Fruit fly (Drosophila melanogaster) whole organism, embryonic: ENCODE measurements around the gene CBP.

Source experiments
- BEAF-32 ChIP-seq: fragments of 200-800 bp; sonication (Bioruptor generic); optimal IDR thresholded peaks from 3 replicates; lab custom pipeline; 2017; ENCODE audit warnings: missing biosample characterization, missing genetic modification characterization, mild to moderate bottlenecking, moderate library complexity, missing genetic modification reagents
- C15 ChIP-seq: fragments of 200-800 bp; sonication (Bioruptor generic); IDR thresholded peaks from 3 replicates; pipeline ENCODE4 v1.3.6; 2022; ENCODE audit warnings: missing biosample characterization, missing genetic modification characterization
- CG10431 ChIP-seq: fragments of 200-800 bp; sonication (Bioruptor generic); optimal IDR thresholded peaks from 3 replicates; lab custom pipeline; 2018; ENCODE audit warnings: missing biosample characterization, mild to moderate bottlenecking, missing genetic modification characterization
- CG11085 ChIP-seq: fragments of 200-800 bp; sonication (Bioruptor generic); IDR thresholded peaks from 2 replicates; pipeline ENCODE4 v1.3.6; 2022; ENCODE audit warnings: missing biosample characterization, missing genetic modification characterization
- CG11695 ChIP-seq: fragments of 200-800 bp; sonication (Bioruptor generic); IDR thresholded peaks from 3 replicates; pipeline ENCODE4 v1.3.6; 2022; ENCODE audit warnings: missing biosample characterization, missing genetic modification characterization
- CG12155 ChIP-seq: fragments of 200-800 bp; sonication (Bioruptor generic); optimal IDR thresholded peaks from 3 replicates; lab custom pipeline; 2016; ENCODE audit warnings: missing biosample characterization, missing genetic modification characterization
- CG12744 ChIP-seq: fragments of 200-800 bp; sonication (Bioruptor generic); optimal IDR thresholded peaks from 2 replicates; lab custom pipeline; 2016; ENCODE audit warnings: missing biosample characterization, missing genetic modification characterization
- CG13894 ChIP-seq: fragments of 200-800 bp; sonication (Bioruptor generic); optimal IDR thresholded peaks from 3 replicates; lab custom pipeline; 2018; ENCODE audit warnings: missing biosample characterization, mild to moderate bottlenecking, missing genetic modification characterization, moderate library complexity
- CG17359 ChIP-seq: fragments of 200-800 bp; sonication (Bioruptor generic); optimal IDR thresholded peaks from 3 replicates; lab custom pipeline; 2018; ENCODE audit warnings: missing biosample characterization, mild to moderate bottlenecking, missing genetic modification characterization, moderate library complexity
- CG17361 ChIP-seq: fragments of 200-800 bp; sonication (Bioruptor generic); IDR thresholded peaks from 3 replicates; pipeline ENCODE4 v1.3.6; 2022; ENCODE audit warnings: missing biosample characterization, missing genetic modification characterization
- CG17912 ChIP-seq: fragments of 200-800 bp; sonication (Bioruptor generic); optimal IDR thresholded peaks from 2 replicates; lab custom pipeline; 2018; ENCODE audit warnings: missing biosample characterization, mild to moderate bottlenecking, missing genetic modification characterization
- CG2202 ChIP-seq: fragments of 200-800 bp; sonication (Bioruptor generic); optimal IDR thresholded peaks from 2 replicates; lab custom pipeline; 2018; ENCODE audit warnings: missing biosample characterization, mild to moderate bottlenecking, missing genetic modification characterization
- CG32767 ChIP-seq: fragments of 200-800 bp; sonication (Bioruptor generic); IDR thresholded peaks from 2 replicates; pipeline ENCODE4 v1.3.6; 2022; ENCODE audit warnings: missing biosample characterization, missing genetic modification characterization
- CG32772 ChIP-seq: fragments of 200-800 bp; sonication (Bioruptor generic); IDR thresholded peaks from 2 replicates; pipeline ENCODE4 v1.3.6; 2022; ENCODE audit warnings: missing biosample characterization, missing genetic modification characterization
- CG4820 ChIP-seq: fragments of 200-800 bp; sonication (Bioruptor generic); optimal IDR thresholded peaks from 3 replicates; lab custom pipeline; 2016; ENCODE audit warnings: missing biosample characterization, missing genetic modification characterization
- CG5245 ChIP-seq: fragments of 200-800 bp; sonication (Bioruptor generic); optimal IDR thresholded peaks from 3 replicates; lab custom pipeline; 2016; ENCODE audit warnings: missing biosample characterization, missing genetic modification characterization
- CG8944 ChIP-seq: fragments of 200-800 bp; sonication (Bioruptor generic); optimal IDR thresholded peaks from 3 replicates; lab custom pipeline; 2016; ENCODE audit warnings: missing biosample characterization, missing genetic modification characterization
- CG9215 ChIP-seq: fragments of 200-800 bp; sonication (Bioruptor generic); IDR thresholded peaks from 2 replicates; pipeline ENCODE4 v1.3.6; 2022; ENCODE audit warnings: missing biosample characterization, missing genetic modification characterization
- CG9817 ChIP-seq: fragments of 200-800 bp; sonication (Bioruptor generic); optimal IDR thresholded peaks from 2 replicates; lab custom pipeline; 2018; ENCODE audit warnings: missing biosample characterization, mild to moderate bottlenecking, missing genetic modification characterization, moderate library complexity
- CG9876 ChIP-seq: fragments of 200-800 bp; sonication (Bioruptor generic); optimal IDR thresholded peaks from 2 replicates; lab custom pipeline; 2016; ENCODE audit warnings: missing biosample characterization, missing genetic modification characterization
- Deaf1 ChIP-seq: fragments of 200-800 bp; optimal IDR thresholded peaks from 3 replicates; lab custom pipeline; 2019; ENCODE audit warnings: missing biosample characterization, mild to moderate bottlenecking, missing genetic modification characterization, moderate library complexity
- Dp ChIP-seq: fragments of 200-800 bp; sonication (Bioruptor generic); optimal IDR thresholded peaks from 2 replicates; lab custom pipeline; 2018; ENCODE audit warnings: missing biosample characterization, mild to moderate bottlenecking, missing genetic modification characterization, moderate library complexity
- Fer1 ChIP-seq: fragments of 200-800 bp; sonication (Bioruptor generic); optimal IDR thresholded peaks from 2 replicates; lab custom pipeline; 2017; ENCODE audit warnings: missing biosample characterization, mild to moderate bottlenecking, missing genetic modification characterization
- Hr51 ChIP-seq, 2 experiments: fragments of 200-800 bp; sonication (Bioruptor generic); optimal IDR thresholded peaks; 2 replicates in 1 of 2; 3 replicates in 1 of 2; lab custom pipeline; 2016 to 2018; ENCODE audit warnings: missing biosample characterization in 2 of 2, missing genetic modification characterization in 2 of 2, mild to moderate bottlenecking in 1 of 2, moderate library complexity in 1 of 2
- Mes4 ChIP-seq: fragments of 200-800 bp; sonication (Bioruptor generic); optimal IDR thresholded peaks from 2 replicates; lab custom pipeline; 2016; ENCODE audit warnings: missing biosample characterization, missing genetic modification characterization
- NC2β ChIP-seq: fragments of 200-800 bp; sonication (Bioruptor generic); optimal IDR thresholded peaks from 2 replicates; lab custom pipeline; 2016; ENCODE audit warnings: missing biosample characterization, missing genetic modification characterization
- Nf-YC ChIP-seq: fragments of 200-800 bp; optimal IDR thresholded peaks from 3 replicates; lab custom pipeline; 2019; ENCODE audit warnings: missing biosample characterization, mild to moderate bottlenecking, missing genetic modification characterization, moderate library complexity
- YL-1 ChIP-seq: fragments of 200-800 bp; sonication (Bioruptor generic); optimal IDR thresholded peaks from 3 replicates; lab custom pipeline; 2017; ENCODE audit warnings: missing biosample characterization, mild to moderate bottlenecking, missing genetic modification characterization
- ash1 ChIP-seq: fragments of 200-800 bp; sonication (Bioruptor generic); optimal IDR thresholded peaks from 2 replicates; lab custom pipeline; 2018; ENCODE audit warnings: missing biosample characterization, mild to moderate bottlenecking, missing genetic modification characterization
- ci ChIP-seq: fragments of 200-800 bp; sonication (Bioruptor generic); IDR thresholded peaks from 3 replicates; pipeline ENCODE4 v1.3.6; 2022; ENCODE audit warnings: missing biosample characterization, missing genetic modification characterization
- corto ChIP-seq: fragments of 200-800 bp; sonication (Bioruptor generic); optimal IDR thresholded peaks from 2 replicates; lab custom pipeline; 2016; ENCODE audit warnings: missing biosample characterization, mild to moderate bottlenecking, missing genetic modification characterization, moderate library complexity
- danr ChIP-seq: fragments of 200-800 bp; sonication (Bioruptor generic); IDR thresholded peaks from 2 replicates; pipeline ENCODE4 v1.3.6; 2022; ENCODE audit warnings: missing biosample characterization, missing genetic modification characterization
- fd3F ChIP-seq: fragments of 200-800 bp; sonication (Bioruptor generic); optimal IDR thresholded peaks from 2 replicates; lab custom pipeline; 2018; ENCODE audit warnings: missing biosample characterization, mild to moderate bottlenecking, missing genetic modification characterization, moderate library complexity
- ftz-f1 ChIP-seq: fragments of 200-800 bp; sonication (Bioruptor generic); optimal IDR thresholded peaks from 2 replicates; lab custom pipeline; 2016; ENCODE audit warnings: missing biosample characterization, missing genetic modification characterization
- gce ChIP-seq: fragments of 200-800 bp; sonication (Bioruptor generic); IDR thresholded peaks from 3 replicates; pipeline ENCODE4 v1.3.6; 2022; ENCODE audit warnings: missing biosample characterization, missing genetic modification characterization
- gcm2 ChIP-seq: fragments of 200-800 bp; sonication (Bioruptor generic); optimal IDR thresholded peaks from 2 replicates; lab custom pipeline; 2016; ENCODE audit warnings: missing biosample characterization, missing genetic modification characterization
- klu ChIP-seq: fragments of 200-800 bp; sonication (Bioruptor generic); IDR thresholded peaks from 2 replicates; pipeline ENCODE4 v1.3.6; 2022; ENCODE audit warnings: missing biosample characterization, missing genetic modification characterization
- pan ChIP-seq, 4 experiments: fragments of >200 bp in 3 of 4; fragments of 200-800 bp in 1 of 4; sonication (Bioruptor generic) in 1 of 4; optimal IDR thresholded peaks in 3 of 4; IDR thresholded peaks in 1 of 4; 2 replicates each; pipeline versions ENCODE4 v1.3.6 to Lab custom; 2017 to 2022; ENCODE audit warnings: missing biosample characterization in 2 of 4, missing genetic modification characterization in 2 of 4, mixed read lengths in 1 of 4
- repo ChIP-seq: fragments of 200-800 bp; sonication (Bioruptor generic); optimal IDR thresholded peaks from 2 replicates; lab custom pipeline; 2016; ENCODE audit warnings: missing biosample characterization, missing genetic modification characterization
- sens ChIP-seq: fragments of 200-800 bp; sonication (Bioruptor generic); peaks from one replicate; lab custom pipeline; 2016; ENCODE audit warnings: missing biosample characterization, missing genetic modification characterization
- slbo ChIP-seq: fragments of 200-800 bp; sonication (Bioruptor generic); IDR thresholded peaks from 2 replicates; pipeline ENCODE4 v1.3.6; 2022; ENCODE audit warnings: missing biosample characterization, missing genetic modification characterization
- slou ChIP-seq: fragments of 200-800 bp; sonication (Bioruptor generic); optimal IDR thresholded peaks from 3 replicates; lab custom pipeline; 2016; ENCODE audit warnings: missing biosample characterization, missing genetic modification characterization
- sna ChIP-seq: fragments of 200-800 bp; sonication (Bioruptor generic); IDR thresholded peaks from 2 replicates; pipeline ENCODE4 v1.3.6; 2022; ENCODE audit warnings: missing biosample characterization, missing genetic modification characterization; ENCODE audit not compliant: partially characterized antibody
- toy ChIP-seq: fragments of 200-800 bp; sonication (Bioruptor generic); IDR thresholded peaks from 2 replicates; pipeline ENCODE4 v1.3.6; 2022; ENCODE audit warnings: missing biosample characterization, missing genetic modification characterization
- ttk ChIP-seq: fragments of 200-800 bp; sonication (Bioruptor generic); IDR thresholded peaks from 2 replicates; pipeline ENCODE4 v2.1.2; 2022; ENCODE audit warnings: missing biosample characterization, missing genetic modification characterization
- zfh2 ChIP-seq: fragments of 200-800 bp; sonication (Bioruptor generic); optimal IDR thresholded peaks from 2 replicates; lab custom pipeline; 2016; ENCODE audit warnings: missing biosample characterization, missing genetic modification characterization

Gene CBP

DNA sequence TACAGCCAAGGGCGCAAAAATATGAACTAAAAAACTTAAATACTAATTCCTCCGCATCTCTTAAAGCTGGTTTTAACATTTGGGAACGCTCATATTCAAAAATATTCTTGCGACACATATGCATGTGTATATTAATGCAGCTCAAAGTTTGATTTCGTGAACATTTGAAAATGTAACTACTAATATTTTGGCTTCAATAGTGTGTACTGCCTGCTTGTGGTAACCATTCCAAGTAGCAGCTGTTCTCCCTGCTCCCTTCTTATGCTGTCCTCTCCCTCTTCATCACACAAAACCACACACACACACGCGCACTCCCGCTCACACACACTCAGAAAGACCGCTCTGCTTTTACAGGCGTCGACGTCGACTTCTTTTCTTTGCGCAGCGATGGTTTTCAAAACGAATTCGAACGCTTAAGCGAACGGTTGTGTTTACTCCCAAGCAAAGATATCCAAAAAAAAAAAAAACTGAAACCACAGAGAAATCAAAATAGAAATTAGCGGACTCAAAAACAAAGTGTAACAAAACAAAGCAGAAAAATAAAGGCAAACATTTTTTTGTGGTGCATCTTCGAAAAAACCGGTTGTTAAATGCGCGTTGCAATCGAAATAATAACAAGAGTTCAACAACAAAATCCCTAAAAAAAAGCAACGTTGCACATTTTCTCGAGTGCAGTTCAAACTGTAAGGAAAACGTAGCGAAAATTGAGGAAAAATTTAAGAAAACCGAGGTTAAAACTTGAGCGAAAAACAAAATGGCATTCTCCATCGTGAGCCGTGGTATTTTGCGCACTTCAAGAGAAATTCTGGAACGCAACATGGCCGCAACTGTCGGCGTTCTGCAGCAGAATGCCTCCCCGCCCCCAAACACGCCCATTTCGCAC is at the start of gene CBP (continued):
- TF ChIP-seq corto (GFP tag; lab: Kevin White, UChicago) = peak; percentile 75

DNA sequence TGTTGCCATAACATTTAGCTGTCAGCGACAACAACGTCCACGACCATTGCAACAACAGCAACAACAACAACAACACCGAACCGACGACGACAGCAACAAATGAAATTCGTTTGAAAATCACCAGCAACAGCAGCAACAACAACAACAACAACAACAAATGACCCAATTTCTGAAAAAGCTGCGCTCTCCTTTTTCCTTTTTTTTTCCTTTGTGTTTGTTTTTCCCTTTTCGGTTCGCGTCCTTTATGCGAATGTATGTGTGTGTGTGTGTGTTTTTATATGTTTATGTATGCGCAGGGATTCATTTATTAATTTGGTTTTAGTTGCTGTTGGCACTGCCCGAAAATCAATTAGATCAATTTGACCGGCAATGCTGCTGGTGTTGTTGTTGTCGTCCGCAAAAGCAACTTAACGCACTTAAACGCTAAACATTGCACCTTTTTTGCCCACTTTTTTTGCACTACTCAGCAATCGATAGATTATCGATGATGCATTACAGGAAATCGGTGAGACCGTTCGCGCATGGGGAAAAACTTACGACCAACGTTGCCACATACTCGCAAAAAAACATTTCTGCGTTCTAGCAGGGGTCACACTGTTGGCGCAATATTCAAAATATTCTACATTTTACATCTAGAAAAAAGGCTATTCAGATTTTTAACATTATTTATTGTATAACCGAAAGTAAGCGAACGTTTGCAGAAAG is 46.2 kb upstream of the CBP start, which contains the start of gene unc-119:
TSS of gene unc-119 (minus strand) at position 488 of the 705 bp plus-strand sequence.
- TF ChIP-seq Dp = peak; percentile 93
- TF ChIP-seq CG9215 (GFP tag; lab: Robert Waterston, UW) = no peak
- TF ChIP-seq CG12155 (GFP tag; lab: Kevin White, UChicago) = no peak
- no peak for TF ChIP-seq zfh2
- peak; percentile 15 for TF ChIP-seq Fer1 (GFP tag; lab: Kevin White, UChicago)
- TF ChIP-seq YL-1 (GFP tag; lab: Kevin White, UChicago) = peak; percentile 14
- TF ChIP-seq Hr51 (GFP tag; optimal IDR thresholded peaks at IDR 0.05; lab: Kevin White, UChicago) = no peak
- no peak for TF ChIP-seq slbo
- peak; percentile 55 for TF ChIP-seq CG13894
- no peak for TF ChIP-seq toy (GFP tag; lab: Robert Waterston, UW)
- no peak for TF ChIP-seq CG32772 (GFP tag; lab: Robert Waterston, UW)
- TF ChIP-seq slou (GFP tag; lab: Kevin White, UChicago) = no peak
- TF ChIP-seq Nf-YC (tag; lab: Kevin White, UChicago) = peak; percentile 21
- no peak for TF ChIP-seq C15 (GFP tag; lab: Robert Waterston, UW)
- no peak for TF ChIP-seq CG4820
- peak; percentile 79 for TF ChIP-seq BEAF-32 (GFP tag; lab: Kevin White, UChicago)
- no peak for TF ChIP-seq corto (GFP tag; lab: Kevin White, UChicago)
- TF ChIP-seq CG9876 (GFP tag; lab: Kevin White, UChicago) = no peak
- TF ChIP-seq pan (optimal IDR thresholded peaks at IDR 0.05; lab: Kevin White, UChicago) = no peak
- TF ChIP-seq pan (GFP tag; optimal IDR thresholded peaks at IDR 0.05 in 1 of 2, IDR thresholded peaks at IDR 0.05 in 1 of 2) = no peak
- no peak for TF ChIP-seq CG17361 (GFP tag; lab: Robert Waterston, UW)
- TF ChIP-seq fd3F (GFP tag; lab: Kevin White, UChicago) = no peak
- no peak for TF ChIP-seq ci (GFP tag; lab: Robert Waterston, UW)
- TF ChIP-seq CG11085 (GFP tag; lab: Robert Waterston, UW) = no peak
- peak; percentile 16 for TF ChIP-seq NC2β
- no peak for TF ChIP-seq CG9817 (tag; lab: Kevin White, UChicago)
- TF ChIP-seq CG17912 (GFP tag; lab: Kevin White, UChicago) = no peak
- TF ChIP-seq danr = no peak
- TF ChIP-seq CG32767 (GFP tag; lab: Robert Waterston, UW) = no peak
- TF ChIP-seq gcm2 (GFP tag; lab: Kevin White, UChicago) = no peak
- TF ChIP-seq CG17359 = no peak
- TF ChIP-seq CG11695 (GFP tag; lab: Robert Waterston, UW) = no peak
- no peak for TF ChIP-seq CG12744
- no peak for TF ChIP-seq CG5245 (GFP tag; lab: Kevin White, UChicago)
- TF ChIP-seq gce (GFP tag; lab: Robert Waterston, UW) = no peak
- no peak for TF ChIP-seq repo
- no peak for TF ChIP-seq CG10431 (GFP tag; lab: Kevin White, UChicago)
- TF ChIP-seq CG2202 (tag; lab: Kevin White, UChicago) = no peak
- TF ChIP-seq sens = peak; percentile 51
- no peak for TF ChIP-seq CG8944 (GFP tag; lab: Kevin White, UChicago)
- TF ChIP-seq klu (GFP tag; lab: Robert Waterston, UW) = no peak
- TF ChIP-seq ftz-f1 (GFP tag; lab: Kevin White, UChicago) = no peak
- no peak for TF ChIP-seq Deaf1 (tag; lab: Kevin White, UChicago)
- peak; percentile 1; the same call in 1 of the 2 replicates for TF ChIP-seq sna (GFP tag; lab: Robert Waterston, UW)
- TF ChIP-seq Mes4 (GFP tag; lab: Kevin White, UChicago) = no peak
- no peak for TF ChIP-seq ash1
- TF ChIP-seq ttk (GFP tag; lab: Robert Waterston, UW) = no peak
